Worm (Caenorhabditis elegans) whole organism, dauer: ENCODE results near the gene sre-18.

ENCODE experiments used
- unc-62 ChIP-seq: sonication (generic microtip); optimal IDR thresholded peaks from 2 replicates; lab custom pipeline; 2017; ENCODE audit warnings: missing biosample characterization, missing genetic modification reagents, missing genetic modification characterization

The sre-18 gene

DNA sequence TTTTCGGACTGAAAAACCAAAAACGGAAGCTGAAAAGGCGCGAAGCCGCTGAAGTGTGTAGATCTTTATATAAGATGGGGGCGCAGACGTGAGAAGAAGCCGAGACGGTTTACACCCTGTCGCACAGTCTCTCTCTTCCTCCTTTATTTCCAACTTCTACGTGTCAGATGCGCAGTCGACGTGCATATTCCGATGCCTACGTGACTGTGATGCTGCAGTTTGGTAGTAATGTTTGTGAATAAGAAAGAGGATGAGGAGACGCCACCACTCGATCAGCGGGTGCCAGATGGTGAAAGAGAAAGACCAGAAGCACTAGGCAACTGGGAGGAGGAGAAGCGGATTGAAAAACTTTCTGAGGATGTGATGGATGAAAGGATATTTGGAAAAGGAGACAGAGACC lies 11.3 kb downstream of the sre-18 start:
- no peak for TF ChIP-seq unc-62

DNA sequence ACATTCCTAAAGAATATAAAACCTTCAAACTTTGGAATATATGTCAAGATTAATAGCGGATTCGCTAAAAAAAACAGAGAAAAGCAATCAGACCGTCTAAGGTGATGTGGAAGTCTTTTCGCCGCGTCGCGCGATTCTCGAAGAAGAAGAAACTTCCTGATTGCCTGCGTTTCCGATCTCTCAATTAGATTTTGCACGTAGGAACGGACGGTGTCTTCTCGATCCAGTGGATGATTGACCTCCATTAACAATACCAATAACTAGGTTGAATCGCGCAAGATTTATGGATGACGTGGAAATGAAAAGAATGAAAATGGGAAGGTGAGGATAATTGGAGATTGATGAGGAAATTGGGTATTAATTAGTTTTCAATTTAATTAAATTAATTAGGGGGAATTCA lies 12.4 kb downstream of the sre-18 start:
- no peak for TF ChIP-seq unc-62

DNA sequence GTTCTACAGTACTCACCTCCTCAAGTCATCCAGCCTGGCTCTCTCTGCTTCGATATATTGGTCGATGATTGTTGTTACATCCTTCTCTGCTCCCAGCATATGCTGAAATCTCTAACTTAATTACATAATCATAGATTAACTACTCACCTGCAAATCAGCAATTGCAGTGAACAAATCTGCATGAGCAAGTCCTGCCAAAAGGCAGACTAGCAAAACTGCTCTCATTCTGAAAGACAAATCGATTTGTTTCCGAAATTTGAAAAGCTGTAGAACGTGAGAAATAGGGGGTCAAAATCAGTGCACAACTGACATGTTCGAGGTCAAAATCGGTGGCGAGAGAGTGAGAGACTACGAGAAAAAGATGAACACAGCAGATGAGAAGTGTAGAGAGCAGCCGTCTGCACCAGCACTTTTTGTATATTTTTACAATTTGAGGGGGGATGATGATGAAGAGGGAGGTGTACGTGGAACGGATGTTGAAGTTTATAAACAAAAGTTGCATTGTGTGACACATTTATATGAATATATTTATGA lies 13.8 kb downstream of the sre-18 start, which contains the start of gene phy-2:
Gene phy-2 (minus strand): TSS at position 226 of the 534 bp plus-strand sequence.
- TF ChIP-seq unc-62, result no peak

DNA sequence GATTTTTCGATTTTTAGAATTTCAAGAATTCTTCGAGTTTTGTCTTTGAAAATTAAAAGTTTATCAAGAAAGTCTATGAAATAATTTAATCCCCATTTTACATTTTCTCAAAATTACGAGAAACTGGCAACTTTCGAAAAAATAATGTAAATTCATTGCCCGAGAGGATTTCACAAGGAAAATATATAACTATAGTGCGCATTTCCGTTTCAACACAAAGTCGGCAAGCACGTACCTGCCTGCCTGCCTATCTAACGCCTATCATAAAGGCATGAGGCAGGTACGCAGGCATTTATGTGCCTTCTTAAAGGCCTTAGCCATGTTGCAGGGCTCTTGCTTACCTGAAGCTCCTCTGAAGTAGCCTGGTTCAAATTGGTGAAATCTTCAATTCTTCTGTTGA lies 16.8 kb downstream of the sre-18 start:
- TF ChIP-seq unc-62, result no peak

DNA sequence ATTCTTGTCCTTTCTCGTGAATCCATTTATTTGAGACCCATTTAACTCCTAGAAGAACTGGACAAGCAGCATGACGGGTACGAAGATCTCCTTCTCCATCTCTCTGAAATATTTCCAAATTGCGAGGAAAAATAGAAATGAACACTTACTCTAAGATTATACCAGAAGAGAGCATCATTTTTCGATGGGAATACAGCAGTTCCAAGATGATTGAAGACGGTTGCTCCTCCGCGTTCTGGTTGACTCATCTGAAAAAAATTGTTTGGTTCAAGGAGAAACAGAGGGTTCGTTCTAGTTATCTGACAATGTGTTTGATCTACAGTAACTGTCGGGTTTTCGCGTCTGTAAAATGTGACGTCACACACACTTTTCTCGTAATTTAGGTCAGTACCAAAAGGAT lies 18.3 kb downstream of the sre-18 start:
- TF ChIP-seq unc-62, result no peak

DNA sequence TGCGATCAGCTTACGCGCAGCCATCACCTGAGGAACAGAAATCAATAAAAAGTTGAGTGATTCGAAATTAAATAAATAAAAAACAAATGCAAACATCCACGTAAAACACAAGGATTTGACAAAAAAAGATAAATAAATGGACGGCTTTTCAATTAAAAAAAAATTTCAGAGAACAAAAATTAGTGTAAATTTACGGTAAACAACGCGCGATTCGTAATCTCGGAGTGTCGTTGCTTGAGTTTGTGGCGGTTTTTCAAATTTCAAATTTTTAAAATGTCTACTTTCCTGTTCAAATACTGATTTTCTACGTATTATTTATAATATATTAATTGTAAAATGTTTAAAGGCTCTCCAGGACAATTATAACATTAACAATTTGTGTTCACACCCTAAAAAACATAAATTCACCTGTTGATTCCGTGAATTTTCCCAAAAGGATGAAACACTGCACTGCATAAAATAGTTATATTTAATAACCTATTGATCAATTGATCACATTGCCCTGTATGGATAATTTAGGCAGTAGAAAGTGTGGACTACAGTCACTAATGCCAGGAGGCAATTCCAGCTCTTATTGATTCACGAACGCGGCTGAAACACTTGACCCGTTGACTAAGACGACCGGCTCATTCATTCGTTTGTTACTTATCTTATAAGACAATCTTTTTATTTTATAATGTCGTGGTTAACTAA lies 20.4 kb downstream of the sre-18 start, which contains the start of the genes marb-1 and F35G2.3:
Gene marb-1 (minus strand): TSS at position 27 of the 693 bp plus-strand sequence.
Gene F35G2.3 (plus strand): TSS at position 643 of the 693 bp plus-strand sequence.
- TF ChIP-seq unc-62, result no peak

DNA sequence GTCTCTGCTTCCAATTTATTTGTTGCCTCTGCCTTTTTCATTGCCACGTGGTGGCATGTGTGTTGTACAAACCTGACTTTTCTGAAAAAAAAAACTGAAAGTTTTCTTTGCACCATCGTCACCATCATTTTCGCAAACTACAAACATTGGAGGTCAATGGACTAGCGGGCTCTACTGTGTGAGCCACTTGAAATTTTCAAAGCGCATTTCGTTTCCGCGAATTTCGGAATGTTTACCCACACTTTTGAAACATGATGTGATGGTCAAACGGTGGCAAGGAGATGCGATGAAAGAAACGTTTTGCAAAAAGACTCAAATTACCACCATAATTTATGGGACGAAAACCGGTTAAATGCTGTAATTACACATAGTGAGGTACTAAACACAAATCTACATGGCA lies 21.7 kb downstream of the sre-18 start:
- no peak for TF ChIP-seq unc-62

DNA sequence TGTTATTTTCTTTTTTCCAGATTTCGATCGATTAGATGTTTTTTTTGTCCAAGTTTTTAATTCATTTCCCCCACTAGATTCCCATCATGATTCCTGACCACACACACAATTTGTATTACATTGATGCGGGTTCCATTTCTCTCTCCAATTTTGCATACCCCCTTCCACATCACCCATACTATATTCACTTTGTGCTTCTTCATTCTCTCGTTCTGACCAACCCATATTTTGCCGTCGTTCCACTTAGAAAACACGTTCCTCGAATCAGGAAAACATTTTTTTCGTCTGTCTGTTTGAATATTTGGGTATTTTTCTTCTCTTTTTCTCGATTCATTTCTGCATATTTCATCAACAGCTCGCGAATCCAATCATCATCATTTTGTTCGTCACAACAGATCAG lies 22.1 kb downstream of the sre-18 start:
- TF ChIP-seq unc-62, result no peak

DNA sequence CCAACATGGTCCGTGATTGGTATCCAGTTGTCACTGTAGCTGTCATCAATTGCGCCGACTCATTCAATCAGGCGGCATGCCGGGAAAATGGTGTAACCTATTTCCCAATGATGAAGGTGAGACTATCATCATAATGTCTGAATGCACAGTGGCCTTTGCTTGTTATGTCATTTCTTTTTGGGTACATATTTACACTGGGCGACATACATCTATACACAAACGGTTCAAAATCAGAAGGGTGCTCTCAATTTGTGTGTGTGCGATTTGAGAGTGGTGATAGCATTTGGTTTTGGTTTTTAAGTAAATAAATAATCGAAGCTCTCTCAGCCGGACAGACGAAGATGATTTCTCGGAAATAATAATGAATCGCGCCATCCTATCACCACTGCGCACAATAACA lies 25.6 kb downstream of the sre-18 start:
- no peak for TF ChIP-seq unc-62

DNA sequence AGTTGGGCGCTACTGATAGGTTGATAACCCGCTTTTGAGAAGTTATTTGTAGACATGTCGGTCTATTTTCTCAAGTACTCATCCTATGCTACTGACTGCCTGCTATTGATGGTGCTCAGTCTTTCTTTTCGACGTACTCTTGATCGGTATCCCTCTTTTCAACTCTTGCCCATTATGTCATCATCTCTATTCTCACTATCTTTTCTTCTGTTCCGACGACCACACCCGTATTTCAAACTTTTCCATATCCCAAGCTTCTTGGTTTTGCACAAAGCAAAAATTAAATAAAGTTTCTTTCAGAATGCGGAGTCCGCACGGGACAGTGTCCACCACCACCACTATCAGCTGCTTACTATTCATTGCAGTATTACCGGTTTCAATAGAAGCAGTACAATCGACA lies 26.6 kb downstream of the sre-18 start, which contains the start of gene F35G2.1:
Gene F35G2.1 (plus strand): TSS at position 301 of the 400 bp plus-strand sequence.
- TF ChIP-seq unc-62, result no peak

DNA sequence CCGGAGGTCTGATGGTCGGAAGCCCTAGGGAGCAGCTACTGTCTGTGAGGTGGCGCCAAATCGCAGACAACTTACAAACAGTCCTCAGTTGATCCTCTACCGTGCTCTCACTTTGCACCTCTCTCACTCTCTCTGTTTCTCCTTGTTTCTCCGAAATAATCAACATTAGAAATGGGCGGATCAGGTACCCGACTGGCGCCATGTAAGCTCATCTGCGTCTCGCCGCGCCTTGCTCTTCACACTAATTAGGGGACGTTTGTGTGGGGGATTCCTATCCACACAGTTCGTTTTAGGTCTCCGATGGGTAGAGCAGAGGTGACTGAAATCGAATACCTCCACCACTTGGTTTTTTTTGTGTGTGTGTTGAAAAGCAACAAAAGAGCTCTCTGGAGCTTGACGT lies 27.6 kb downstream of the sre-18 start:
- no peak for TF ChIP-seq unc-62

DNA sequence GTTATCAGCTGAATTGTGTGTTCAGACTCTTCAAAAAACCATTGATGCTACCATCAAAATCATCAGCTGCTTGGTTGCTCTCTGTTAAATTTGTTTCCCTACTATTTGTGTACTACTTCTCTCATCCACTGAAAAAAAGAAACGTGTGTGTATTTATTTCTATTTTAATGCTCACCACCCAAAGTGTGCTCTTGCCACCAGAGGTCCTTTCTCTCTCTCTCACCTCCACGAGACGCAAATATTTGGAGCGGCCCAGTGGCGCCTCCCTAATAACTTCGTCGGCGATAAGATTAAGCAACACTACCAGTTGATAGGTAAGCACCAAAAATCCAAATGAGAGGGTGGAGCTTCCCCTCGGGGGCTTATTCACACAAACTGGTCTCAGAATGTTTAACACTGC lies 28.8 kb downstream of the sre-18 start:
- no peak for TF ChIP-seq unc-62

DNA sequence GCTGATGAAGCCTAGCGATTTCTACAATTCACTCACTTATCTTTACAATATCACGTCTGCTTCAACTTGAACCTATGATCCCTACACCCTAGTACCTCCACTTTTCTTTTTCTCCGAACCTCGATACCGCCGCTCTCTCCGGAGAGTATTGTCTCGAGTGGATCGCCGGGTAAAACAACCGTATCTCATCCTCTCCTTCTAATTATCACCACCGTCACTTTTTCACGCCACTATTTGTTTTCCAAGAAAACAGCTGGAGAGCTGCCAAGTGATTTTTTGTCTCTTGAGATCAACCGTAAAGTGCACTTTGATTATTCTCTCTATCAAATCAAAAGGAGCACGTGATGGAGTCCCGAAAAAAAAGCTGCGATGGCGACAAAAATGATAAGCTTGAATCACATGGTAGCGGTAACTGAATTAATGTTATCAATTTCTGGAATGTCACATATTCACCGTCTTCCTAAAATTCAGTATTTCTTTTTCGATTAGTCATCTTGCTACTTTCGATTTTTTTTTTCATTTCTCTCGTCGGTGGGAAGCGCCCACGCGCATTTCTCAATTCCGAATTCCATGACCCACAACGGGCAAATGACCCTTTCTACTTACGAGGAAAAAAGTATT lies 29.9 kb downstream of the sre-18 start:
- TF ChIP-seq unc-62, result no peak

DNA sequence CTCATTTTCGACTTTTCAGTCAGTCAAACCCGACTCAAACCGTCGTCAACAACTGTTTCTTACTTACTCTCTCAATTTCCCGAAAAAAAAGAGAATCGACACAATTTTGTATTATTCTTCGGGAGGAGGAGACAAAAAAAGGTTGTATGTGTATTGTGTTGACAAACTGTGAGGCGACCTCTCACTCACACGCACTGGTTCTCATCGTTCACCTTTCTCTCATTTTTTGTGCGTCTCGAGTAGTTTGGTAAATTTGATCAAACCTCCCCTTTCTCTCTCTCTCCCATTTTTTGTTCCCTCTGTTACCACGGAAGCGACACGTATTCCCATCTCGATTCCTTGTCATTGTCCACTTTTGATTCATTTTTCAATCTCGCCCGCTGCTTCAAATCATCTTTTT lies 30.8 kb downstream of the sre-18 start:
- no peak for TF ChIP-seq unc-62

DNA sequence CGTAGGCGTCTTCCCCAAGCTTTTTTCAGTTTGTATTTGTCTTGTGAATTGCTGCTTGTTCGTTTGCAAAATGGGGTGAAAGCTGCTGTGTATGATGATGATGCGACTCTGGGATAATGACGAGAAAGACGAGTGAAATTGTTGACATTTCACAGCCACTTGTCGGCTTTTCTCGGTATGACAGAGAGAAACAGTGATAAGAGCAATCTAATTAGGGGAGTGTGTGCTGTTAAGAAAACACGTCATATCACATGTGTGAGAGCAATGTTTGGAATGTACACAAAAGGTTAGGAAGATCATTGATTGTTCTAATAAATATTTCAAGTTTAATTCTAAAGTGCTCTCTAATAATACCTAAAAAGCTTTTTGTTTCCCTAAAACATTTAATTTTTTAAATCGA lies 31.9 kb downstream of the sre-18 start:
- TF ChIP-seq unc-62, result no peak

DNA sequence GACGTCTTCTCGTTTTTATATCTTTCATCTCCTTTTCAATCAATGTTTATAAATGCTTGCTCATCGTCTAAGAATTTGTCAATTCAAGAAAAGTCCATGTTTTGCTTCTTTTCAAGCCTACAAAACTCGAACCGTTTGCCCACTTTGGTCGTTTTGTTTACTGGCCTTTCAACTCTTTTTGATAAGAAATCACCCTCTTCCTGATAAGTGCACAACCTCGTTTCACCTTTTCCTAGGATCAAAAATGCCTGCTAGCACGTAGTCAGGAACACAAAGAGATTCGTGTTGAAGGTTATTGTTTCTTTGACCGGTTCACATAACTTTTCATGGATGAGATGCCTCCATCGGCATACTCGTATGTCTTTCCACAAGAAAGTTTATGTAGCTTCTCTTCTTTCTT lies 33.0 kb downstream of the sre-18 start:
- TF ChIP-seq unc-62, result no peak

DNA sequence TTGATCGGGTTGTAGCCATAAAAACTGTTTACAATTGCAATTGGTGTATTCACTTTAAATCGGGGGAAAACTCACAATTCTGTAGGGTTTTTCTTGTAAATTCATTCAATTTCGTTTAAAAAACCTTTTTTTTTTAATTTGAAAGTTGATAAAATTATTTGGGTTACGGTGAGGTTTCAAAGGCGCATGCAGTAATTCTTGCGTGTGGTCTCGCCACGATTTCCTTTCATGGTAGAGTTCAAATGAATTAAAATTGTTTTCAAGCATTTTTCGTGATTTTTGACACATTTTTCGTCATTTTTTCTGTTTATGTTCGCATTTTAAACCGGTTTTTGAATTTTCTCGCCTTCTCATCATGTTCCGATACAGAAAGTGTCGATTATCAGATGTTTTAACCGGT lies 34.9 kb downstream of the sre-18 start:
- TF ChIP-seq unc-62, result no peak

DNA sequence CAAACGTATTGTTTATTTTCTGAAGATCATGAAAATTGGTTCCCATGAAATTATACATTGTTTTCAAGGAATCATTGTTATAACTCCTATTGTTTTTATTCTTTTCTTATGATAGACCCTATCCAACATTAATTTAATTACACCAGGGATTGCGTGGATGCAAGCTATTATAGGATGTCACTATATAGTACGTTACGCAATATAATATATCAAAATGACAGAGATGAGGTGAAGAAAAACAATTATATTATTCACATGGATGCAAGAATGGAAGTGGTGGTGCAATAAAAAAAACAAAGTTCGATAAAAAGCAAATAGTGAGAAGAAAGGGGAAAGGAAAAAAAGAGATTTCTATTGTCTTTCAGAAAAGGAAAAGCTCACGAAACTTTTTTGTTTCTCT lies 36.2 kb downstream of the sre-18 start:
- no peak for TF ChIP-seq unc-62
